Fruit fly (Drosophila melanogaster): Measurements from ENCODE around the gene CG43153.

DNA sequence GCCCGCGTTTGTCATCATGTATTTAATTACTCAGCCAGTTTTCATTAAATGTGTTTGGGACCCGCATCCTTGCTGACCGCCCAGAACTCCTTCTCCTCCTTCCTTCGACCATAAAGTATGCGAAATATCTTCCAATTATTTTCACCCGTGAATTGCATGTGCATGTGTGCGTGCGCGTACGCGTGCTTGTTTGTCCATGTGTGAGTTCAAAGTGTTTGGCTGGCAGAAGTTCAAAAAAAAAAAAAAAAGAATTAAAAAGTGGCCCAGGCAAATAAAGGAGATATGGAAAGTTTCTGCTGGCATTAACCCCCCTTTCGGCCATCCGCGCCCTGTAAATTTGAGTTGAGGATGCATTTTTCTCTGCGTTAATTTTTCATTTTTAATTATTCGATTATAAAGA, 31.2 kb upstream of the CG43153 start:
- TF ChIP-seq CG6254 (GFP tag; optimal IDR thresholded peaks at IDR 0.05) (no peak), pan (optimal IDR thresholded peaks at IDR 0.05) (no peak), pan (GFP tag; optimal IDR thresholded peaks at IDR 0.05 in 1 of 2, IDR thresholded peaks at IDR 0.05 in 1 of 2) (no peak), CG4730 (GFP tag; IDR thresholded peaks at IDR 0.05) (no peak), CG34376 (GFP tag; optimal IDR thresholded peaks at IDR 0.05) (no peak), CG1647 (GFP tag; optimal IDR thresholded peaks at IDR 0.05) (no peak), fru (optimal IDR thresholded peaks at IDR 0.05) (no peak), CG15479 (GFP tag; optimal IDR thresholded peaks at IDR 0.05) (no peak), CG5245 (GFP tag; optimal IDR thresholded peaks at IDR 0.05) (no peak), Ravus (GFP tag; IDR thresholded peaks at IDR 0.05) (no peak)
